Worm (Caenorhabditis elegans) whole organism, late embryonic: ENCODE measurements around the gene gst-41.

ENCODE experiments used
- ceh-19 ChIP-seq: fragments of 200-800 bp; sonication (Bioruptor generic); optimal IDR thresholded peaks from 2 replicates; lab custom pipeline; 2018; ENCODE audit warnings: mild to moderate bottlenecking, missing genetic modification characterization, missing compliant biosample characterization
- dve-1 ChIP-seq: sonication (generic microtip); optimal IDR thresholded peaks from 2 replicates; lab custom pipeline; 2017; ENCODE audit warnings: antibody characterized with exemption, mild to moderate bottlenecking, missing genetic modification characterization, missing compliant biosample characterization
- hlh-30 ChIP-seq: sonication (generic microtip); optimal IDR thresholded peaks from 2 replicates; lab custom pipeline; 2017; ENCODE audit warnings: antibody characterized with exemption, missing genetic modification characterization, missing compliant biosample characterization; ENCODE audit not compliant: insufficient read depth
- pha-4 ChIP-seq: fragments of 150-350 bp; optimal IDR thresholded peaks from 2 replicates; lab custom pipeline; 2018; ENCODE audit warnings: missing biosample characterization, missing genetic modification reagents, missing genetic modification characterization
- pqm-1 ChIP-seq: sonication (generic microtip); optimal IDR thresholded peaks from 2 replicates; lab custom pipeline; 2016; ENCODE audit warnings: missing genetic modification characterization, missing compliant biosample characterization
- rnt-1 ChIP-seq: sonication (generic microtip); optimal IDR thresholded peaks from 2 replicates; lab custom pipeline; 2016; ENCODE audit warnings: missing genetic modification characterization, missing compliant biosample characterization
- sox-4 ChIP-seq: sonication (generic microtip); optimal IDR thresholded peaks from 2 replicates; lab custom pipeline; 2017; ENCODE audit warnings: mild to moderate bottlenecking, missing genetic modification characterization, inconsistent platforms, missing compliant biosample characterization
- tbx-2 ChIP-seq: sonication (generic microtip); optimal IDR thresholded peaks from 2 replicates; lab custom pipeline; 2016; ENCODE audit warnings: missing genetic modification characterization, missing compliant biosample characterization
- unc-42 ChIP-seq: sonication (generic microtip); optimal IDR thresholded peaks from 2 replicates; lab custom pipeline; 2016; ENCODE audit warnings: missing genotype, missing genetic modification characterization, missing compliant biosample characterization

ce11 chrV:7381008-7381407 lies 18.1 kb downstream of the gst-41 start, which contains the start of gene C03G6.17:
- TF ChIP-seq sox-4 (no peak), tbx-2 (no peak), ceh-19 (no peak), unc-42 (tag; lab: Kevin White, UChicago) (no peak), pqm-1 (tag; lab: Kevin White, UChicago) (no peak), dve-1 (tag; lab: Kevin White, UChicago) (no peak), rnt-1 (tag; lab: Kevin White, UChicago) (no peak), pha-4 (tag; lab: Kevin White, UChicago) (no peak), hlh-30 (tag; lab: Kevin White, UChicago) (no peak)
